Fruit fly (Drosophila melanogaster): ENCODE measurements around the gene CG33271.

Gene CG33271

dm6 chr3L:11548009-11548408 lies 29.3 kb downstream of the CG33271 start:
- TF ChIP-seq CG8478 (optimal IDR thresholded peaks at IDR 0.05), result no peak

dm6 chr3L:11547302-11547994 lies 29.8 kb downstream of the CG33271 start:
- no peak for TF ChIP-seq CTCF (optimal IDR thresholded peaks at IDR 0.05)
- no peak for TF ChIP-seq CG8478 (optimal IDR thresholded peaks at IDR 0.05)

DNA sequence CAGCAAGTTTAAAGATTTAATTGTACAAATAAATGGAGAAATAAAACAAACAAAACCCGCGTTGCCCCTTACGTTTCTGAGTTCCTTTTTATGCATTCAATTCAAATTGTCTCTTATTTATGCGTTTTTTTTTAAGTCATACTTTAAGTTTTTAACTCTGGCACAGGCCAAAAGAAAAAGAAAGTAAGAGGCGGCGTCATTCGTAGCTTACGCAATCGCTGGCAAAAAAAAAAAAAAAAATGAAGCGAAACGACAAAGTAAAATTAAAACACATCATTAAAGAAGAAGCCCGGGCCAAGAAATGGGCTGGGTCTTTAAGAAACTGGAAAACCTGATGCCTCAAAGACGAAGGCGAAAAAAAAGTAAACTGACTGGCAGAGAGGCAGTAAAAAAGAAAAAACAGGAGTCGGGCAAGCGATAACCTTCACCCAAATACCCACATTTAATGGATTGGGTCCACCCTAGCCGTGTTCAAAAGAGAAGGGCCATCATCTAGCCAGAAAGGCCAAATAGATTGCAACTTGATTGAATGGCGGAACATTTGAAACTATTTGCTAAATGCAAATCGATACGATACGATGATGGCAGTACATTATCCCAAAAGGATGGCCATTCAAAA lies 33.5 kb downstream of the CG33271 start:
- no peak for TF ChIP-seq CTCF (optimal IDR thresholded peaks at IDR 0.05)
- no peak for TF ChIP-seq CG8478 (optimal IDR thresholded peaks at IDR 0.05)

DNA sequence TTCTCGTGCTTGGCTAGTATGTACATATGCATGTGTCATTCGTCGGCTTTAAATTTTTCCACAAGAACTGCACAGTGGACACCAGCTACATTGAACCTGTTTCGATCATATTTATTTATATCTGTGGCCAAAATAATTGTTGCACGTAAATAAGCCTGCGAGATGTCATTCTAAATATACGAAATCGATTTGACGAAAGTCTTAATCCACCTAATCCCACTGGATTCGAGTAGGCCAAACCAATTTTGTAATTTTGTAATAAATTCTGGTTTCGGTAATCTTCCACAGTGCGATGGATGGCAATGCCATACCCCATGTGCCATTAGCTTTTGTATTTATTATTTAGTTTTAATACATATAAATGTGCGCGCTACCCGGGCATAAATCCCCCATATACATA lies 34.3 kb downstream of the CG33271 start:
- TF ChIP-seq CG8478 (optimal IDR thresholded peaks at IDR 0.05) (no peak), CTCF (optimal IDR thresholded peaks at IDR 0.05) (no peak)

DNA sequence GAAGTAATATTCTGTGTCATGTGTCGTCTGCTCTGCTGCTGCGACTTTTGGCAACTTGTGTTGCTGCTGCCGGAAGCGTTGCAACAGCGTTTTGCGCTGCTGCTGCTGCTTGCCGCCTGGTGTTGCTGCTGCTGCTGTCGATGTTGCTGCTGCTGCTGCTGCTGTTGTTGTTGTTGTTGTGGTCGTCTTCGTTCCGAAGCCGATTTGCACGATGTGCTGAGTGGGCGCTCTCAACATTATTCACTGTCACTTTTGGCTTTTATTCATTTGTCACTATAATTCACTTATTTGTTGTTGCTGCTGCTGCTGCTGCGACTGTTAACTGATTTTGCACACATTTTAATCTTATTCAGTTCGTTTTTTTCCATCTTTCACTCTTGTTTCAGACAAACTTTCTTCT lies 34.9 kb downstream of the CG33271 start:
- no peak for TF ChIP-seq CTCF (optimal IDR thresholded peaks at IDR 0.05)

- TF ChIP-seq CG8478 (optimal IDR thresholded peaks at IDR 0.05) (no peak), CTCF (optimal IDR thresholded peaks at IDR 0.05) (no peak)
Measured at dm6 chr3L:11540330-11540702, 37.0 kb downstream of the CG33271 start.

- TF ChIP-seq CTCF (optimal IDR thresholded peaks at IDR 0.05) (no peak), CG8478 (optimal IDR thresholded peaks at IDR 0.05) (no peak)
Measured at dm6 chr3L:11539511-11540329, 37.6 kb downstream of the CG33271 start.

dm6 chr3L:11536767-11537419 lies 40.4 kb downstream of the CG33271 start:
- TF ChIP-seq CG8478 (optimal IDR thresholded peaks at IDR 0.05) (no peak), CTCF (optimal IDR thresholded peaks at IDR 0.05) (no peak)

DNA sequence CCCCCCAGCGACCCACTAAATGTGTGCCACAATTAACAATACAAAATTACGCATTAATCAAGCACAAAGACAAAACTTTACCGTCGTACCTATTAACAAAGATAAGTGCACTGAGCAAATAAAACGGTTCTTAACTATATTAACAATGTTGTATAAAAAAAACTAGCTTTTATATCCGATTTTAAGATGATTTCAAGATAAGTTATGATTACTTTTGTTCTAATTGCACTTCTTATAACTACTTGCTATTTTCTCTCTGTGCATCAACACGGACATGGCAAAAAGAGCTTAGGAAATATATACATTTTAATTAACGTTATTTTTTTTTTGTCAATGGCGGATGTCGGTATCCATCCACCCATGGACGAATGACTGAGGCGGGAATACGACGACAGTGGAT lies 41.2 kb downstream of the CG33271 start:
- TF ChIP-seq CG8478 (optimal IDR thresholded peaks at IDR 0.05), result no peak
- TF ChIP-seq CTCF (optimal IDR thresholded peaks at IDR 0.05), result no peak

DNA sequence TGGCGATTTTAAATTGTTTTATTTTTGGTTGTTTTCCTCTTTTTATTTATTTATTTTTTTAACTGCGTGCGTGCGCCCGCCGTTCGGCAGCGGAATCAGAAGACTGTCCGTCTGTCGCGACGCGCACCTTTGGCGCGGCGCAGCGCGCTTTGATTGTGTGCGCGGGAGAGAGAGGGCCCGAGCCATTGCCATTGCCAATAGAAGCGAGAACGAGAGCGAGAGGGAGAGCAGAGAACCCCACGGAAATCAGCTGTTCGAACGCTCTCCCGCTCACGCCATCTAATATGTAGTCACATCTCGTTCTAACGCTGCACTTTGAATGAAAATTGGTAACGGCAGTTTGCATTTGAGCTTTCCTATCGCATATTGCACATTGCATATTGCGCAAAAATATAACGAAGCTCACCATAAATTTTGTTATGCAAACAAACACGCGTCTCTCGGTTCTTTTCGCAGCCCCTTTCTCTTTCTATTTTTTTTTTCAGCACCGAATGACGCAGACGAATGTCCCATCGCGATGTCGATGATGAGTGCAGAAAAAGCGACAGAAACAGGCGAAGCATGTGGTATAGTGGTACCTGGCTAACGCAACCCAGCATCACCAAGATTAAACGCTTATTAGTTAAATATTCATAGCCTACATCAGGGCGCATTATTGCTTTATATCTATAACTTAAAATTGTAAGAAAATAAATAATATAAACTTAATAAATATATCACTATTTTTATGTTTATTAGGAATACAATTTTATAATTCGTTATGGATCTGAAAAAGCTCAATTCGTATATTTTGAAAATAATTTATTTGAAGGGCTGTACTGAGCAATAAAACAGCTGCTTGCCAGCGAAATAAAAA lies 42.7 kb downstream of the CG33271 start:
- TF ChIP-seq CG8478 (optimal IDR thresholded peaks at IDR 0.05) (no peak), CTCF (optimal IDR thresholded peaks at IDR 0.05) (no peak)

dm6 chr3L:11533704-11534319 lies 43.5 kb downstream of the CG33271 start:
- no peak for TF ChIP-seq CG8478 (optimal IDR thresholded peaks at IDR 0.05)
- no peak for TF ChIP-seq CTCF (optimal IDR thresholded peaks at IDR 0.05)

- no peak for TF ChIP-seq CTCF (optimal IDR thresholded peaks at IDR 0.05)
Measured at dm6 chr3L:11531994-11532732, 45.1 kb downstream of the CG33271 start.

- TF ChIP-seq CTCF (optimal IDR thresholded peaks at IDR 0.05) (no peak), CG8478 (optimal IDR thresholded peaks at IDR 0.05) (no peak)
Measured at dm6 chr3L:11531300-11531699, 46.0 kb downstream of the CG33271 start.

DNA sequence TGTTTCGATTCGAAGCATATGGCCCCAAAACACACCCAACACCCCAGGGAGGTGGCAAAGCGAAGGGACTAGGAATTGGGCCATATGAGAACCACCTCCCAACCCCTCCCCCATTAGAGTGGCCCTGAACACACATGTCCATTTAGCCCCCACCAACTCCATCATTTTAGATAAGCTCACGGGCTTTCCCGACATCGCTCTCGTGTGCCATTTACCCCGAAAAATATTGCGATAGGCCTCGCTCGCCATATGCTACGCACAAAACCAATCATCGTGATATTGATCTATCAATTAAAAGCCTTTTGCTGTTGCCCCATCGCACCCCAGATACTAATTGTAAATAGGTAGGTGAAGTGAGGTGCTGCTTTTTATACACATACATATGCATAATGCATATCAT lies 46.9 kb downstream of the CG33271 start:
- no peak for TF ChIP-seq CTCF (optimal IDR thresholded peaks at IDR 0.05)
- TF ChIP-seq CG8478 (optimal IDR thresholded peaks at IDR 0.05), result no peak
